Worm (Caenorhabditis elegans): ENCODE results near the gene cyp-33C5.

DNA sequence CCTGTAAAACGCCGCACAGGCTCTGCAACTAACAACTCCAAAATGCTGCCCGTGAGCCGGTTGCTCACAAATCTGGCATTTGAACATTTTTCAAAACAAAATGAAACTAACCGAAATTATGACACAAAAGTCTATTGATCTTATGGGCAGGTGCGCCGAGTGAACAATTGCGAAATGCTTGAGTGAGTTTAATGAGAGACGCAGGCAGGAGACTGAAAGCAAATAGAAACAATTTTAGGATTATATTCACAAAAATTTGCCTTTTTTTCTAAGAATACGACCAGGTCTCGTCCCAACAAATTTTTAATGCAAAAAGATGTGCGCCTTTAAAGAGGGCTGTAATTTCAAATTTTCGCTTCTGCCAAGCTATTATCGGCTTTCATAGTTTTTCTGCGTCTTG, 19.7 kb downstream of the cyp-33C5 start, which contains the start of gene nhr-183:
- TF ChIP-seq ceh-82 (tag; optimal IDR thresholded peaks at IDR 0.05) (no peak), pqm-1 (tag; optimal IDR thresholded peaks at IDR 0.05) (no peak), pha-4 (tag; optimal IDR thresholded peaks at IDR 0.05) (peak; percentile 46), aly-2 (tag; optimal IDR thresholded peaks at IDR 0.05) (no peak), snpc-4 (tag; optimal IDR thresholded peaks at IDR 0.05) (no peak), ZK546.5 (tag; optimal IDR thresholded peaks at IDR 0.05) (no peak), unc-39 (tag; optimal IDR thresholded peaks at IDR 0.05) (no peak), lin-39 (tag; optimal IDR thresholded peaks at IDR 0.05) (no peak), nhr-237 (tag; optimal IDR thresholded peaks at IDR 0.05) (no peak)
